Worm (Caenorhabditis elegans): Measurements from ENCODE around the gene C17G10.10.

Gene C17G10.10

ce11 chrII:5578714-5579113, 20.5 kb downstream of the C17G10.10 start:
- TF ChIP-seq pat-9 (tag; optimal IDR thresholded peaks at IDR 0.05) (no peak), lin-11 (tag; optimal IDR thresholded peaks at IDR 0.05) (no peak), hlh-30 (tag; optimal IDR thresholded peaks at IDR 0.05; ENCODE audit: insufficient read depth) (no peak), fax-1 (tag; optimal IDR thresholded peaks at IDR 0.05) (no peak), nfya-1 (tag; optimal IDR thresholded peaks at IDR 0.05) (no peak), gmeb-2 (tag; optimal IDR thresholded peaks at IDR 0.05) (no peak), unc-3 (GFP tag; conservative IDR thresholded peaks at IDR 0.05) (no peak), unc-3 (tag; optimal IDR thresholded peaks at IDR 0.05) (no peak), hlh-6 (tag; optimal IDR thresholded peaks at IDR 0.05) (no peak), K02D7.2 (tag; optimal IDR thresholded peaks at IDR 0.05) (no peak), che-1 (tag; optimal IDR thresholded peaks at IDR 0.05) (no peak), C38D4.7 (GFP tag; optimal IDR thresholded peaks at IDR 0.05) (no peak), C08G9.2 (tag; optimal IDR thresholded peaks at IDR 0.05) (no peak), rnt-1 (tag; optimal IDR thresholded peaks at IDR 0.05) (no peak), odd-2 (tag; optimal IDR thresholded peaks at IDR 0.05) (no peak), sox-4 (tag; optimal IDR thresholded peaks at IDR 0.05) (no peak), nhr-232 (tag; optimal IDR thresholded peaks at IDR 0.05) (no peak)

DNA sequence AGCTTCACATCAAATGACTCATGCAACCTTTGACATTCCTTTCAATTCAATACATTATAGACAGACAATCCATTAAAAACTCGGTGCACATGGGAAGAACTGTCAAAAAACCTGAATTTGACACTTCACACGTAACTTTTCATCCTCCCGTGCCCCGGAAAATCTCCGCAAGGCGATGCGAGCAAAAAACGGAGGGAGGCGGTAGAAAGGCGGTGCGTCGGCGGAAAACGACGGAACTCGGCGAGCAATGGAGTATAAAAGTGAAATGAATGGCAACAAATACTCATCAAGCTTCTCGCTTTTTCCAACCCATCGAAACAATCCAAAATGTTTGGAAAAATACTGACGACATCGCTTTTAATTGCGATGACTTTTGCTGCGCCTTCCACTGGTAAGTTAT, 21.1 kb downstream of the C17G10.10 start, which contains the start of gene T25E4.1:
TSS of gene T25E4.1 (plus strand) at position 301 of the 400 bp plus-strand sequence.
- TF ChIP-seq nhr-232 (tag; optimal IDR thresholded peaks at IDR 0.05) (no peak), ceh-48 (tag; optimal IDR thresholded peaks at IDR 0.05) (no peak), sdc-2 (tag; optimal IDR thresholded peaks at IDR 0.05) (no peak), unc-3 (GFP tag; conservative IDR thresholded peaks at IDR 0.05) (no peak), unc-3 (tag; optimal IDR thresholded peaks at IDR 0.05) (no peak), ztf-16 (tag; optimal IDR thresholded peaks at IDR 0.05) (no peak), fax-1 (tag; optimal IDR thresholded peaks at IDR 0.05) (no peak), unc-86 (tag; optimal IDR thresholded peaks at IDR 0.05) (no peak), che-1 (tag; optimal IDR thresholded peaks at IDR 0.05) (no peak), ceh-30 (tag; optimal IDR thresholded peaks at IDR 0.05) (no peak)

- TF ChIP-seq ceh-48 (tag; optimal IDR thresholded peaks at IDR 0.05) (peak; percentile 0), ceh-9 (tag; optimal IDR thresholded peaks at IDR 0.05) (no peak), lin-11 (tag; optimal IDR thresholded peaks at IDR 0.05) (peak; percentile 32), ceh-6 (GFP tag; optimal IDR thresholded peaks at IDR 0.05) (peak; percentile 55), che-1 (tag; optimal IDR thresholded peaks at IDR 0.05) (peak; percentile 36), Y22D7AL.16 (tag; optimal IDR thresholded peaks at IDR 0.05) (peak; percentile 41), mec-3 (tag; optimal IDR thresholded peaks at IDR 0.05; ENCODE audit: borderline replicate concordance) (no peak), syd-9 (tag; optimal IDR thresholded peaks at IDR 0.05) (peak; percentile 33), fkh-6 (tag; optimal IDR thresholded peaks at IDR 0.05) (peak; percentile 27), nfya-1 (tag; optimal IDR thresholded peaks at IDR 0.05) (peak; percentile 9), pha-2 (tag; optimal IDR thresholded peaks at IDR 0.05) (peak; percentile 42), sdc-2 (tag; optimal IDR thresholded peaks at IDR 0.05) (no peak), ceh-19 (GFP tag; optimal IDR thresholded peaks at IDR 0.05) (peak; percentile 17), tbx-2 (tag; optimal IDR thresholded peaks at IDR 0.05) (peak; percentile 25), hlh-6 (tag; optimal IDR thresholded peaks at IDR 0.05) (peak; percentile 37), pax-1 (tag; optimal IDR thresholded peaks at IDR 0.05) (no peak), ref-2 (tag; optimal IDR thresholded peaks at IDR 0.05) (no peak), C38D4.7 (GFP tag; optimal IDR thresholded peaks at IDR 0.05) (peak; percentile 39), ceh-34 (tag; optimal IDR thresholded peaks at IDR 0.05) (peak; percentile 21), ets-4 (tag; optimal IDR thresholded peaks at IDR 0.05) (no peak), elt-2 (tag; optimal IDR thresholded peaks at IDR 0.05) (peak; percentile 86), dve-1 (tag; optimal IDR thresholded peaks at IDR 0.05) (peak; percentile 43), nhr-232 (tag; optimal IDR thresholded peaks at IDR 0.05) (peak; percentile 47), sox-4 (tag; optimal IDR thresholded peaks at IDR 0.05) (peak; percentile 23)
Measured at ce11 chrII:5577060-5577459, 22.1 kb downstream of the C17G10.10 start.
